Worm (Caenorhabditis elegans): Measurements from ENCODE around the gene dsl-6.

The dsl-6 gene

ce11 chrIV:11403288-11403991 lies 5.3 kb upstream of the dsl-6 start, which contains the start of the genes memi-3 and cyp-31A2 (continued):
- TF ChIP-seq unc-130 (GFP tag; optimal IDR thresholded peaks at IDR 0.05) (peak; percentile 39), sptf-2 (GFP tag; optimal IDR thresholded peaks at IDR 0.05) (no peak), D2030.7 (GFP tag; IDR thresholded peaks at IDR 0.05) (peak; percentile 39; the same call in 1 of the 2 replicates), ceh-91 (GFP tag; IDR thresholded peaks at IDR 0.05) (peak; percentile 40; the same call in 1 of the 2 replicates), ccch-3 (GFP tag; optimal IDR thresholded peaks at IDR 0.05) (no peak), him-1 (tag; optimal IDR thresholded peaks at IDR 0.05) (no peak), ztf-3 (GFP tag; optimal IDR thresholded peaks at IDR 0.05) (no peak), snpc-4 (GFP tag; optimal IDR thresholded peaks at IDR 0.05) (no peak), snpc-4 (tag; optimal IDR thresholded peaks at IDR 0.05) (peak in 1 of 4 experiments; percentile 7), bed-2 (GFP tag; IDR thresholded peaks at IDR 0.05) (no peak), egrh-3 (GFP tag; IDR thresholded peaks at IDR 0.05) (no peak), madf-6 (GFP tag; IDR thresholded peaks at IDR 0.05) (peak; percentile 86)

- TF ChIP-seq dpff-1 (tag; optimal IDR thresholded peaks at IDR 0.05) = no peak
- TF ChIP-seq egrh-3 (GFP tag; IDR thresholded peaks at IDR 0.05) = no peak
- TF ChIP-seq lir-1 (GFP tag; conservative IDR thresholded peaks at IDR 0.05) = no peak
- TF ChIP-seq K11D2.4 (GFP tag; IDR thresholded peaks at IDR 0.05) = no peak
- no peak for TF ChIP-seq ccch-3 (GFP tag; optimal IDR thresholded peaks at IDR 0.05)
- no peak for TF ChIP-seq F23B12.7 (tag; optimal IDR thresholded peaks at IDR 0.05; ENCODE audit: insufficient read depth)
- no peak for TF ChIP-seq bed-2 (GFP tag; IDR thresholded peaks at IDR 0.05)
- peak; percentile 93 for TF ChIP-seq hrde-1 (tag; optimal IDR thresholded peaks at IDR 0.05; ENCODE audit: borderline replicate concordance)
- TF ChIP-seq F49E8.2 (tag; optimal IDR thresholded peaks at IDR 0.05; ENCODE audit: insufficient read depth) = peak; percentile 82
- TF ChIP-seq lin-35 (GFP tag; optimal IDR thresholded peaks at IDR 0.05) = no peak
- no peak for TF ChIP-seq rpc-1 (optimal IDR thresholded peaks at IDR 0.05)
- TF ChIP-seq rpc-1 (tag; optimal IDR thresholded peaks at IDR 0.05) = no peak
- peak; percentile 37 for TF ChIP-seq snpc-3.4 (tag; optimal IDR thresholded peaks at IDR 0.05)
- TF ChIP-seq him-1 (tag; optimal IDR thresholded peaks at IDR 0.05) = no peak
- TF ChIP-seq D2030.7 (GFP tag; IDR thresholded peaks at IDR 0.05) = peak; percentile 45; the same call in 1 of the 2 replicates
- peak; percentile 71; the same call in 1 of the 2 replicates for TF ChIP-seq Y95B8A.8 (GFP tag; IDR thresholded peaks at IDR 0.05)
- no peak for TF ChIP-seq nhr-179 (tag; optimal IDR thresholded peaks at IDR 0.05)
- TF ChIP-seq atf-7 (tag; optimal IDR thresholded peaks at IDR 0.05) = no peak
- TF ChIP-seq tlf-1 (GFP tag; optimal IDR thresholded peaks at IDR 0.05) = peak; percentile 21
- TF ChIP-seq lin-26 (GFP tag; IDR thresholded peaks at IDR 0.05) = peak; percentile 94
- no peak for TF ChIP-seq zim-3 (tag; optimal IDR thresholded peaks at IDR 0.05)
- no peak for TF ChIP-seq nhr-80 (tag; optimal IDR thresholded peaks at IDR 0.05)
- no peak for TF ChIP-seq aptf-2 (GFP tag; conservative IDR thresholded peaks at IDR 0.05)
- no peak for TF ChIP-seq B0019.2 (GFP tag; conservative IDR thresholded peaks at IDR 0.05)
- no peak for TF ChIP-seq T07F8.4 (tag; optimal IDR thresholded peaks at IDR 0.05)
- TF ChIP-seq ceh-79 (tag; optimal IDR thresholded peaks at IDR 0.05) = no peak
- no peak for TF ChIP-seq F52B5.7 (tag; optimal IDR thresholded peaks at IDR 0.05)
- no peak for TF ChIP-seq ceh-27 (GFP tag; optimal IDR thresholded peaks at IDR 0.05)
- TF ChIP-seq Y53G8AR.9 (GFP tag; conservative IDR thresholded peaks at IDR 0.05) = 0 out of 2 replicates have a peak, but pooled peaks have one; percentile 55
- TF ChIP-seq hsf-1 (GFP tag; IDR thresholded peaks at IDR 0.05) = no peak; the same call in 1 of the 2 replicates
- no peak for TF ChIP-seq sea-2 (GFP tag; IDR thresholded peaks at IDR 0.05)
- no peak for TF ChIP-seq hlh-12 (tag; optimal IDR thresholded peaks at IDR 0.05)
- TF ChIP-seq F33H1.4 (GFP tag; IDR thresholded peaks at IDR 0.05) = 0 out of 2 replicates have a peak, but pooled peaks have one; percentile 23
- no peak for TF ChIP-seq gei-17 (GFP tag; optimal IDR thresholded peaks at IDR 0.05)
- no peak for TF ChIP-seq snpc-1.1 (tag; optimal IDR thresholded peaks at IDR 0.05; ENCODE audit: insufficient read depth)
- TF ChIP-seq nfya-1 (tag; optimal IDR thresholded peaks at IDR 0.05; ENCODE audit: borderline replicate concordance, insufficient read depth) = no peak
- TF ChIP-seq F39B2.1 (GFP tag; IDR thresholded peaks at IDR 0.05) = peak; percentile 60; the same call in 1 of the 2 replicates
- no peak for TF ChIP-seq ceh-40 (GFP tag; IDR thresholded peaks at IDR 0.05)
Observed at ce11 chrIV:11401482-11401881, 3.4 kb upstream of the dsl-6 start.
